Worm (Caenorhabditis elegans): ENCODE measurements around the gene msp-33.

- TF ChIP-seq aly-1 (tag; optimal IDR thresholded peaks at IDR 0.05), result no peak
- TF ChIP-seq ama-1 (optimal IDR thresholded peaks at IDR 0.05), result no peak
- TF ChIP-seq tbx-11 (GFP tag; IDR thresholded peaks at IDR 0.05), result no peak
- TF ChIP-seq scrt-1 (GFP tag; IDR thresholded peaks at IDR 0.05), result no peak
- no peak for TF ChIP-seq ceh-13 (GFP tag; optimal IDR thresholded peaks at IDR 0.05)
- no peak for TF ChIP-seq tbx-37 (GFP tag; conservative IDR thresholded peaks at IDR 0.05)
- no peak for TF ChIP-seq pes-1 (GFP tag; IDR thresholded peaks at IDR 0.05)
- TF ChIP-seq tra-4 (tag; optimal IDR thresholded peaks at IDR 0.05), result no peak
- TF ChIP-seq flt-1 (GFP tag; IDR thresholded peaks at IDR 0.05), result no peak
- no peak for TF ChIP-seq hnd-1 (tag; optimal IDR thresholded peaks at IDR 0.05)
- TF ChIP-seq F13C5.2 (tag; optimal IDR thresholded peaks at IDR 0.05), result no peak
- no peak for TF ChIP-seq ceh-36 (tag; optimal IDR thresholded peaks at IDR 0.05)
Measured at ce11 chrII:4870691-4871090, 21.8 kb downstream of the msp-33 start, which contains the start of gene col-20.

All from whole organism, early embryonic.